Worm (Caenorhabditis elegans): ENCODE measurements around the gene F53F4.16.

DNA sequence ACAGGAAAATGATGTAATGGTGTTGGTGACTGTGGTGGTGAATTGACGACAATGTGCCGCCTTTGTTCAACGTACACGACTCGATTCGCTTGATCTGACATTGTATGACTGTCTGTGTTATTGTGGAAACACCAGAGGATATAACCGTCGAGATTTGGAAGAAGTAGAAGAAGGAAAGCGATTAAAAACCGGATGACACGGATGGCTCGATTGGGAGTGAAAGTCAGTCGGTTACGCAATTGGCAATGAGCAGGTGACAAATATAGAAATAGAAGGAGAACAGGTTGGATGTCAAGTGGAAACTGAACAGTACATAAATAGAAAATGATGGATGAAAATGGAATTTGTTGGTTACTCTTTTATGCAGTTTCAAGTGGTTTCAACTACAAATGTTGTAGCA is 20.7 kb downstream of the F53F4.16 start, which contains the start of gene rdy-2:
- TF ChIP-seq zip-2 (tag; optimal IDR thresholded peaks at IDR 0.05) (no peak), ztf-7 (tag; optimal IDR thresholded peaks at IDR 0.05) (no peak), cey-2 (tag; optimal IDR thresholded peaks at IDR 0.05; ENCODE audit: borderline replicate concordance, insufficient read depth) (no peak), pqm-1 (tag; optimal IDR thresholded peaks at IDR 0.05) (no peak), ama-1 (optimal IDR thresholded peaks at IDR 0.05) (no peak), mxl-2 (GFP tag; conservative IDR thresholded peaks at IDR 0.05) (no peak), nhr-48 (tag; optimal IDR thresholded peaks at IDR 0.05) (no peak), zag-1 (tag; optimal IDR thresholded peaks at IDR 0.05) (no peak)
